Worm (Caenorhabditis elegans): ENCODE data around the gene csn-6.

csn-6 gene

ce11 chrIV:13313156-13313555, 12.5 kb downstream of the csn-6 start:
- TF ChIP-seq lsy-2 (tag; optimal IDR thresholded peaks at IDR 0.05) (no peak), fos-1 (tag; optimal IDR thresholded peaks at IDR 0.05) (peak; percentile 4), blmp-1 (tag; optimal IDR thresholded peaks at IDR 0.05; ENCODE audit: insufficient read depth) (no peak), nhr-12 (tag; optimal IDR thresholded peaks at IDR 0.05) (no peak), nhr-129 (tag; optimal IDR thresholded peaks at IDR 0.05) (peak; percentile 36), nhr-21 (tag; optimal IDR thresholded peaks at IDR 0.05) (no peak), zag-1 (tag; optimal IDR thresholded peaks at IDR 0.05) (no peak), elt-1 (tag; optimal IDR thresholded peaks at IDR 0.05) (no peak), sma-9 (GFP tag; optimal IDR thresholded peaks at IDR 0.05) (peak; percentile 3), sma-9 (tag; optimal IDR thresholded peaks at IDR 0.05) (no peak)

- TF ChIP-seq blmp-1 (tag; optimal IDR thresholded peaks at IDR 0.05; ENCODE audit: insufficient read depth) = no peak
- TF ChIP-seq elt-3 (tag; optimal IDR thresholded peaks at IDR 0.05) = no peak
- TF ChIP-seq skn-1 (tag; optimal IDR thresholded peaks at IDR 0.05) = no peak
- TF ChIP-seq ceh-16 (tag; optimal IDR thresholded peaks at IDR 0.05) = no peak
- TF ChIP-seq ceh-82 (tag; optimal IDR thresholded peaks at IDR 0.05) = no peak
- TF ChIP-seq ztf-4 (tag; optimal IDR thresholded peaks at IDR 0.05) = no peak
- TF ChIP-seq lin-11 (tag; optimal IDR thresholded peaks at IDR 0.05) = no peak
- no peak for TF ChIP-seq ZK546.5 (tag; optimal IDR thresholded peaks at IDR 0.05)
- no peak for TF ChIP-seq mbf-1 (tag; optimal IDR thresholded peaks at IDR 0.05)
- TF ChIP-seq ama-1 (optimal IDR thresholded peaks at IDR 0.05) = no peak
- TF ChIP-seq nhr-77 (tag; optimal IDR thresholded peaks at IDR 0.05) = no peak
- no peak for TF ChIP-seq unc-62 (GFP tag; optimal IDR thresholded peaks at IDR 0.05)
- TF ChIP-seq R02D3.7 (tag; optimal IDR thresholded peaks at IDR 0.05) = no peak
- peak; percentile 23 for TF ChIP-seq sma-3 (GFP tag; optimal IDR thresholded peaks at IDR 0.05)
- TF ChIP-seq unc-39 (tag; optimal IDR thresholded peaks at IDR 0.05) = no peak
- TF ChIP-seq nhr-23 (tag; optimal IDR thresholded peaks at IDR 0.05) = no peak
- TF ChIP-seq snpc-4 (tag; optimal IDR thresholded peaks at IDR 0.05) = no peak
- peak; percentile 11 for TF ChIP-seq lin-13 (GFP tag; optimal IDR thresholded peaks at IDR 0.05)
- TF ChIP-seq sma-9 (GFP tag; optimal IDR thresholded peaks at IDR 0.05) = peak; percentile 73
- no peak for TF ChIP-seq sma-9 (tag; optimal IDR thresholded peaks at IDR 0.05)
- TF ChIP-seq crh-2 (tag; optimal IDR thresholded peaks at IDR 0.05) = peak; percentile 93
- peak; percentile 9 for TF ChIP-seq C34F6.9 (tag; optimal IDR thresholded peaks at IDR 0.05)
- peak; percentile 22 for TF ChIP-seq nhr-129 (tag; optimal IDR thresholded peaks at IDR 0.05)
- no peak for TF ChIP-seq aly-2 (tag; optimal IDR thresholded peaks at IDR 0.05)
- no peak for TF ChIP-seq nhr-237 (tag; optimal IDR thresholded peaks at IDR 0.05)
- TF ChIP-seq nhr-21 (tag; optimal IDR thresholded peaks at IDR 0.05) = peak; percentile 0
- no peak for TF ChIP-seq nhr-10 (tag; optimal IDR thresholded peaks at IDR 0.05)
- TF ChIP-seq fos-1 (tag; optimal IDR thresholded peaks at IDR 0.05) = peak; percentile 88
- peak; percentile 60 for TF ChIP-seq F13H6.1 (tag; optimal IDR thresholded peaks at IDR 0.05)
- TF ChIP-seq Y55F3AM.14 (GFP tag; optimal IDR thresholded peaks at IDR 0.05) = no peak
- TF ChIP-seq lsy-2 (tag; optimal IDR thresholded peaks at IDR 0.05) = peak in 1 of 2 experiments; percentile 8
These were observed 13.6 kb downstream of the csn-6 start for ce11 chrIV:13314181-13314580.

ce11 chrIV:13315344-13315743, 14.7 kb downstream of the csn-6 start, which contains the start of gene fat-1:
fat-1 (plus strand) TSS chrIV:13315644.
- TF ChIP-seq nhr-12 (tag; optimal IDR thresholded peaks at IDR 0.05) (no peak), elt-3 (tag; optimal IDR thresholded peaks at IDR 0.05) (no peak), lsy-2 (tag; optimal IDR thresholded peaks at IDR 0.05) (no peak), ztf-1 (GFP tag; conservative IDR thresholded peaks at IDR 0.05) (no peak), nhr-6 (tag; optimal IDR thresholded peaks at IDR 0.05) (no peak), ztf-11 (tag; optimal IDR thresholded peaks at IDR 0.05) (no peak), crh-2 (tag; optimal IDR thresholded peaks at IDR 0.05) (no peak), ceh-82 (tag; optimal IDR thresholded peaks at IDR 0.05) (no peak), lin-13 (GFP tag; optimal IDR thresholded peaks at IDR 0.05) (no peak), unc-39 (tag; optimal IDR thresholded peaks at IDR 0.05) (no peak), fos-1 (tag; optimal IDR thresholded peaks at IDR 0.05) (no peak), nhr-10 (tag; optimal IDR thresholded peaks at IDR 0.05) (no peak), ama-1 (optimal IDR thresholded peaks at IDR 0.05) (no peak), aly-2 (tag; optimal IDR thresholded peaks at IDR 0.05) (no peak), Y55F3AM.14 (GFP tag; optimal IDR thresholded peaks at IDR 0.05) (no peak), F13H6.1 (tag; optimal IDR thresholded peaks at IDR 0.05) (no peak), nhr-129 (tag; optimal IDR thresholded peaks at IDR 0.05) (no peak), alr-1 (tag; optimal IDR thresholded peaks at IDR 0.05) (no peak), nhr-21 (tag; optimal IDR thresholded peaks at IDR 0.05) (no peak)

- TF ChIP-seq ZK546.5 (tag; optimal IDR thresholded peaks at IDR 0.05) (no peak), ama-1 (optimal IDR thresholded peaks at IDR 0.05) (peak; percentile 18), unc-62 (GFP tag; optimal IDR thresholded peaks at IDR 0.05) (no peak), skn-1 (tag; optimal IDR thresholded peaks at IDR 0.05) (peak; percentile 67), nhr-23 (tag; optimal IDR thresholded peaks at IDR 0.05) (no peak), nhr-10 (tag; optimal IDR thresholded peaks at IDR 0.05) (no peak), lin-11 (tag; optimal IDR thresholded peaks at IDR 0.05) (no peak), nhr-129 (tag; optimal IDR thresholded peaks at IDR 0.05) (peak; percentile 59), blmp-1 (tag; optimal IDR thresholded peaks at IDR 0.05; ENCODE audit: insufficient read depth) (peak; percentile 6), ztf-1 (GFP tag; conservative IDR thresholded peaks at IDR 0.05) (no peak), nhr-6 (tag; optimal IDR thresholded peaks at IDR 0.05) (peak; percentile 42), lsy-2 (tag; optimal IDR thresholded peaks at IDR 0.05) (peak in 1 of 2 experiments; percentile 43), crh-2 (tag; optimal IDR thresholded peaks at IDR 0.05) (peak; percentile 92), fos-1 (tag; optimal IDR thresholded peaks at IDR 0.05) (peak; percentile 86), nhr-12 (tag; optimal IDR thresholded peaks at IDR 0.05) (no peak), egl-27 (tag; optimal IDR thresholded peaks at IDR 0.05) (peak; percentile 22), dmd-4 (tag; optimal IDR thresholded peaks at IDR 0.05) (no peak), unc-39 (tag; optimal IDR thresholded peaks at IDR 0.05) (no peak), unc-55 (GFP tag; optimal IDR thresholded peaks at IDR 0.05) (no peak), R02D3.7 (tag; optimal IDR thresholded peaks at IDR 0.05) (no peak), mab-5 (tag; optimal IDR thresholded peaks at IDR 0.05) (no peak), nhr-25 (tag; optimal IDR thresholded peaks at IDR 0.05) (peak; percentile 40), sma-9 (GFP tag; optimal IDR thresholded peaks at IDR 0.05) (peak; percentile 81), sma-9 (tag; optimal IDR thresholded peaks at IDR 0.05) (no peak), C34F6.9 (tag; optimal IDR thresholded peaks at IDR 0.05) (no peak), mbf-1 (tag; optimal IDR thresholded peaks at IDR 0.05) (no peak), ceh-16 (tag; optimal IDR thresholded peaks at IDR 0.05) (no peak), elt-3 (tag; optimal IDR thresholded peaks at IDR 0.05) (no peak)
These were observed 18.1 kb downstream of the csn-6 start for ce11 chrIV:13318773-13319172.

All from whole organism, L2 larva.